Fruit fly (Drosophila melanogaster): ENCODE results near the gene GstD11.

dm6 chr3R:12384274-12384673 lies 1.1 kb downstream of the GstD11 start:
- TF ChIP-seq usp (GFP tag; optimal IDR thresholded peaks at IDR 0.05) (no peak), pan (optimal IDR thresholded peaks at IDR 0.05) (no peak)
